Fruit fly (Drosophila melanogaster) whole organism, embryonic: ENCODE data around the gene Tim17b1.

Experiments used
- Abd-B ChIP-seq: fragments of 200-800 bp; sonication (Bioruptor generic); optimal IDR thresholded peaks from 2 replicates; lab custom pipeline; 2018; ENCODE audit warnings: missing biosample characterization, mild to moderate bottlenecking, missing genetic modification characterization, moderate library complexity
- Antp ChIP-seq: fragments of 200-800 bp; sonication (Bioruptor generic); optimal IDR thresholded peaks from 3 replicates; lab custom pipeline; 2016; ENCODE audit warnings: missing biosample characterization, missing genetic modification characterization
- B-H2 ChIP-seq: fragments of 200-800 bp; sonication (Bioruptor generic); optimal IDR thresholded peaks from 2 replicates; lab custom pipeline; 2018; ENCODE audit warnings: missing biosample characterization, mild to moderate bottlenecking, missing genetic modification characterization
- Blimp-1 ChIP-seq: fragments of 200-800 bp; sonication (Bioruptor generic); optimal IDR thresholded peaks from 3 replicates; lab custom pipeline; 2018; ENCODE audit warnings: missing biosample characterization, missing genetic modification characterization, mild to moderate bottlenecking, moderate library complexity, missing genetic modification reagents
- CG10543 ChIP-seq: fragments of 200-800 bp; sonication (Bioruptor generic); optimal IDR thresholded peaks from 3 replicates; lab custom pipeline; 2017; ENCODE audit warnings: missing biosample characterization, mild to moderate bottlenecking, missing genetic modification characterization, moderate library complexity
- CG11247 ChIP-seq: fragments of 200-800 bp; sonication (Bioruptor generic); IDR thresholded peaks from 2 replicates; pipeline ENCODE4 v1.3.6; 2022; ENCODE audit warnings: missing biosample characterization, missing genetic modification characterization
- CG11504 ChIP-seq: fragments of 200-800 bp; sonication (Bioruptor generic); optimal IDR thresholded peaks from 3 replicates; lab custom pipeline; 2019; ENCODE audit warnings: missing biosample characterization, mild to moderate bottlenecking, missing genetic modification characterization, moderate library complexity
- CG11696 ChIP-seq: fragments of 200-800 bp; sonication (Bioruptor generic); IDR thresholded peaks from 2 replicates; pipeline ENCODE4 v1.3.6; 2022; ENCODE audit warnings: missing biosample characterization, missing genetic modification characterization
- CG12769 ChIP-seq: fragments of 200-800 bp; sonication (Bioruptor generic); optimal IDR thresholded peaks from 2 replicates; lab custom pipeline; 2019; ENCODE audit warnings: missing biosample characterization, mild to moderate bottlenecking, missing genetic modification characterization, moderate library complexity
- CG14860 ChIP-seq: fragments of 200-800 bp; sonication (Bioruptor generic); IDR thresholded peaks from 3 replicates; pipeline ENCODE4 v1.3.6; 2022; ENCODE audit warnings: missing biosample characterization, missing genetic modification characterization; ENCODE audit not compliant: partially characterized antibody
- CG17359 ChIP-seq: fragments of 200-800 bp; sonication (Bioruptor generic); optimal IDR thresholded peaks from 3 replicates; lab custom pipeline; 2018; ENCODE audit warnings: missing biosample characterization, mild to moderate bottlenecking, missing genetic modification characterization, moderate library complexity
- CG17361 ChIP-seq: fragments of 200-800 bp; sonication (Bioruptor generic); IDR thresholded peaks from 3 replicates; pipeline ENCODE4 v1.3.6; 2022; ENCODE audit warnings: missing biosample characterization, missing genetic modification characterization
- CG18764 ChIP-seq: fragments of 200-800 bp; sonication (Bioruptor generic); optimal IDR thresholded peaks from 3 replicates; lab custom pipeline; 2016; ENCODE audit warnings: missing biosample characterization, missing genetic modification characterization
- CG2199 ChIP-seq: fragments of 200-800 bp; sonication (Bioruptor generic); IDR thresholded peaks from 3 replicates; pipeline ENCODE4 v1.3.6; 2022; ENCODE audit warnings: missing biosample characterization, missing genetic modification characterization
- CG2678 ChIP-seq: fragments of 200-800 bp; sonication (Bioruptor generic); optimal IDR thresholded peaks from 3 replicates; lab custom pipeline; 2019; ENCODE audit warnings: missing biosample characterization, mild to moderate bottlenecking, missing genetic modification characterization, moderate library complexity
- CG31224 ChIP-seq: fragments of 200-800 bp; sonication (Bioruptor generic); IDR thresholded peaks from 2 replicates; pipeline ENCODE4 v1.3.6; 2022; ENCODE audit warnings: missing biosample characterization, missing genetic modification characterization
- CG31365 ChIP-seq: fragments of 200-800 bp; sonication (Bioruptor generic); optimal IDR thresholded peaks from 2 replicates; lab custom pipeline; 2018; ENCODE audit warnings: missing biosample characterization, mild to moderate bottlenecking, missing genetic modification characterization
- CG34376 ChIP-seq: fragments of 200-800 bp; sonication (Bioruptor generic); optimal IDR thresholded peaks from 2 replicates; lab custom pipeline; 2018; ENCODE audit warnings: missing biosample characterization, mild to moderate bottlenecking, missing genetic modification characterization
- CG4854 ChIP-seq: fragments of 200-800 bp; sonication (Bioruptor generic); optimal IDR thresholded peaks from 2 replicates; lab custom pipeline; 2016; ENCODE audit warnings: missing biosample characterization, missing genetic modification characterization, inconsistent platforms
- CG6254 ChIP-seq: fragments of 200-800 bp; sonication (Bioruptor generic); optimal IDR thresholded peaks from 3 replicates; lab custom pipeline; 2017; ENCODE audit warnings: mild to moderate bottlenecking, missing biosample characterization, missing genetic modification reagents, missing genetic modification characterization
- CG6272 ChIP-seq: fragments of 200-800 bp; sonication (Bioruptor generic); IDR thresholded peaks from 2 replicates; pipeline ENCODE4 v1.3.6; 2022; ENCODE audit warnings: missing biosample characterization, missing genetic modification characterization
- CG6813 ChIP-seq: fragments of 200-800 bp; sonication (Bioruptor generic); optimal IDR thresholded peaks from 2 replicates; lab custom pipeline; 2017; ENCODE audit warnings: missing biosample characterization, missing genetic modification characterization, mild to moderate bottlenecking, moderate library complexity, missing genetic modification reagents
- CG7987 ChIP-seq: fragments of 200-800 bp; sonication (Bioruptor generic); optimal IDR thresholded peaks from 2 replicates; lab custom pipeline; 2018; ENCODE audit warnings: missing biosample characterization, mild to moderate bottlenecking, missing genetic modification characterization, moderate library complexity
- CG8944 ChIP-seq: fragments of 200-800 bp; sonication (Bioruptor generic); optimal IDR thresholded peaks from 3 replicates; lab custom pipeline; 2016; ENCODE audit warnings: missing biosample characterization, missing genetic modification characterization
- Deaf1 ChIP-seq: fragments of 200-800 bp; optimal IDR thresholded peaks from 3 replicates; lab custom pipeline; 2019; ENCODE audit warnings: missing biosample characterization, mild to moderate bottlenecking, missing genetic modification characterization, moderate library complexity
- HLH4C ChIP-seq: fragments of 200-800 bp; sonication (Bioruptor generic); IDR thresholded peaks from 3 replicates; pipeline ENCODE4 v1.3.6; 2022; ENCODE audit warnings: missing biosample characterization, missing genetic modification characterization; ENCODE audit not compliant: partially characterized antibody
- Hand ChIP-seq: fragments of 200-800 bp; sonication (Bioruptor generic); optimal IDR thresholded peaks from 2 replicates; lab custom pipeline; 2017; ENCODE audit warnings: mild to moderate bottlenecking, missing biosample characterization, missing genetic modification reagents, missing genetic modification characterization
- Med ChIP-seq: fragments of 200-800 bp; sonication (Bioruptor generic); peaks from one replicate; lab custom pipeline; 2016; ENCODE audit warnings: missing biosample characterization, missing genetic modification characterization, mild to moderate bottlenecking, inconsistent platforms, moderate library complexity
- Mes4 ChIP-seq: fragments of 200-800 bp; sonication (Bioruptor generic); optimal IDR thresholded peaks from 2 replicates; lab custom pipeline; 2016; ENCODE audit warnings: missing biosample characterization, missing genetic modification characterization
- NC2β ChIP-seq: fragments of 200-800 bp; sonication (Bioruptor generic); optimal IDR thresholded peaks from 2 replicates; lab custom pipeline; 2016; ENCODE audit warnings: missing biosample characterization, missing genetic modification characterization
- Pdp1 ChIP-seq, 2 experiments: fragments of 200-800 bp; sonication (Bioruptor generic); optimal IDR thresholded peaks; 3 replicates each; lab custom pipeline; 2016; ENCODE audit warnings: missing biosample characterization in 2 of 2, missing genetic modification characterization in 2 of 2, mild to moderate bottlenecking in 1 of 2, moderate library complexity in 1 of 2
- Ptx1 ChIP-seq: fragments of 200-800 bp; sonication (Bioruptor generic); IDR thresholded peaks from 2 replicates; pipeline ENCODE4 v1.3.6; 2022; ENCODE audit warnings: missing biosample characterization, missing genetic modification characterization
- abd-A ChIP-seq: fragments of 200-800 bp; sonication (Bioruptor generic); optimal IDR thresholded peaks from 3 replicates; lab custom pipeline; 2019; ENCODE audit warnings: missing biosample characterization, mild to moderate bottlenecking, missing genetic modification characterization, moderate library complexity
- bbx ChIP-seq: fragments of 200-800 bp; sonication (Bioruptor generic); IDR thresholded peaks from 2 replicates; pipeline ENCODE4 v1.3.6; 2022; ENCODE audit warnings: missing biosample characterization, missing genetic modification characterization; ENCODE audit not compliant: partially characterized antibody
- btn ChIP-seq: fragments of 200-800 bp; sonication (Bioruptor generic); optimal IDR thresholded peaks from 2 replicates; lab custom pipeline; 2016; ENCODE audit warnings: missing biosample characterization, missing genetic modification characterization
- chinmo ChIP-seq: fragments of 200-800 bp; sonication (Bioruptor generic); IDR thresholded peaks from 4 replicates; pipeline ENCODE4 v1.3.6; 2022; ENCODE audit warnings: missing biosample characterization, missing genetic modification characterization; ENCODE audit not compliant: partially characterized antibody
- croc ChIP-seq: fragments of 200-800 bp; sonication (Bioruptor generic); conservative IDR thresholded peaks from 3 replicates; pipeline ENCODE4 v1.3.6; 2022; ENCODE audit warnings: missing biosample characterization, missing genetic modification characterization
- dmrt11E ChIP-seq: fragments of 200-800 bp; sonication (Bioruptor generic); optimal IDR thresholded peaks from 3 replicates; lab custom pipeline; 2018; ENCODE audit warnings: missing biosample characterization, mild to moderate bottlenecking, missing genetic modification characterization, moderate library complexity
- ems ChIP-seq: fragments of 200-800 bp; sonication (Bioruptor generic); optimal IDR thresholded peaks from 3 replicates; lab custom pipeline; 2016; ENCODE audit warnings: missing biosample characterization, missing genetic modification characterization
- exex ChIP-seq: fragments of 200-800 bp; sonication (Bioruptor generic); optimal IDR thresholded peaks from 4 replicates; lab custom pipeline; 2018; ENCODE audit warnings: missing biosample characterization, mild to moderate bottlenecking, missing genetic modification characterization, moderate library complexity
- gsb ChIP-seq: fragments of 200-800 bp; sonication (Bioruptor generic); IDR thresholded peaks from 2 replicates; pipeline ENCODE4 v1.3.6; 2022; ENCODE audit warnings: missing biosample characterization, missing genetic modification characterization
- hth ChIP-seq: fragments of >200 bp; optimal IDR thresholded peaks from 2 replicates; lab custom pipeline; 2017; ENCODE audit warnings: inconsistent platforms
- inv ChIP-seq: fragments of 200-800 bp; sonication (Bioruptor generic); IDR thresholded peaks from 2 replicates; pipeline ENCODE4 v1.3.6; 2022; ENCODE audit warnings: missing biosample characterization, missing genetic modification characterization; ENCODE audit not compliant: partially characterized antibody
- sd ChIP-seq: fragments of 200-800 bp; sonication (Bioruptor generic); optimal IDR thresholded peaks from 3 replicates; lab custom pipeline; 2018; ENCODE audit warnings: missing biosample characterization, mild to moderate bottlenecking, missing genetic modification characterization, moderate library complexity
- shn ChIP-seq: fragments of 200-800 bp; sonication (Bioruptor generic); optimal IDR thresholded peaks from 3 replicates; lab custom pipeline; 2016; ENCODE audit warnings: missing biosample characterization, missing genetic modification characterization
- sr ChIP-seq: fragments of 200-800 bp; sonication (Bioruptor generic); IDR thresholded peaks from 3 replicates; pipeline ENCODE4 v1.3.6; 2022; ENCODE audit warnings: missing biosample characterization, missing genetic modification characterization
- twi ChIP-seq: fragments of 200-800 bp; optimal IDR thresholded peaks from 2 replicates; lab custom pipeline; 2019; ENCODE audit warnings: missing biosample characterization, mild to moderate bottlenecking, missing genetic modification characterization, moderate library complexity

The Tim17b1 gene

dm6 chr3R:5309234-5309798 lies 9.4 kb downstream of the Tim17b1 start (continued):
- TF ChIP-seq CG6813 (GFP tag; lab: Kevin White, UChicago) (peak; percentile 28), sd (tag; lab: Kevin White, UChicago) (peak; percentile 12), CG34376 (GFP tag; lab: Kevin White, UChicago) (peak; percentile 74), bbx (GFP tag; lab: Robert Waterston, UW) (no peak), CG11247 (GFP tag; lab: Robert Waterston, UW) (no peak), exex (tag; lab: Kevin White, UChicago) (peak; percentile 83), CG17359 (tag; lab: Kevin White, UChicago) (peak; percentile 13), CG17361 (GFP tag; lab: Robert Waterston, UW) (no peak), Deaf1 (peak; percentile 25), CG14860 (GFP tag; lab: Robert Waterston, UW) (no peak), CG6254 (GFP tag; lab: Kevin White, UChicago) (no peak), hth (lab: Kevin White, UChicago) (no peak), CG31224 (GFP tag; lab: Robert Waterston, UW) (no peak), B-H2 (GFP tag; lab: Kevin White, UChicago) (peak; percentile 22), CG2678 (tag; lab: Kevin White, UChicago) (peak; percentile 36)

- TF ChIP-seq CG11696, result no peak
- no peak for TF ChIP-seq Hand (GFP tag; lab: Kevin White, UChicago)
- no peak for TF ChIP-seq Ptx1
- TF ChIP-seq CG4854 (GFP tag; lab: Kevin White, UChicago), result no peak
- TF ChIP-seq chinmo (GFP tag; lab: Robert Waterston, UW), result 0 out of 4 replicates have a peak, but pooled peaks have one; percentile 23
- TF ChIP-seq CG12769 (tag; lab: Kevin White, UChicago), result no peak
- no peak for TF ChIP-seq CG7987
- peak in 1 of 2 experiments; percentile 89 for TF ChIP-seq Pdp1 (GFP tag; optimal IDR thresholded peaks at IDR 0.05; lab: Kevin White, UChicago)
- TF ChIP-seq NC2β, result no peak
- no peak for TF ChIP-seq CG6272 (GFP tag; lab: Robert Waterston, UW)
- no peak for TF ChIP-seq dmrt11E
- TF ChIP-seq shn (GFP tag; lab: Kevin White, UChicago), result no peak
- no peak for TF ChIP-seq Antp
- TF ChIP-seq CG2678 (tag; lab: Kevin White, UChicago), result no peak
- no peak for TF ChIP-seq ems (GFP tag; lab: Kevin White, UChicago)
- peak; percentile 56 for TF ChIP-seq Med (GFP tag; lab: Kevin White, UChicago)
- TF ChIP-seq CG31365 (tag; lab: Kevin White, UChicago), result no peak
- TF ChIP-seq CG8944, result no peak
- TF ChIP-seq btn (GFP tag; lab: Kevin White, UChicago), result no peak
- no peak for TF ChIP-seq Mes4
Measured at dm6 chr3R:5310250-5310649, 10.3 kb downstream of the Tim17b1 start.

dm6 chr3R:5315050-5315643 lies 15.2 kb downstream of the Tim17b1 start:
- TF ChIP-seq twi (peak; percentile 20), CG11504 (tag; lab: Kevin White, UChicago) (peak; percentile 36), gsb (no peak), sr (GFP tag; lab: Robert Waterston, UW) (0 out of 3 replicates have a peak, but pooled peaks have one; percentile 19), abd-A (tag; lab: Kevin White, UChicago) (peak; percentile 37), inv (GFP tag; lab: Robert Waterston, UW) (no peak), CG12769 (tag; lab: Kevin White, UChicago) (peak; percentile 79), HLH4C (GFP tag; lab: Robert Waterston, UW) (no peak), CG10543 (peak; percentile 40), Abd-B (GFP tag; lab: Kevin White, UChicago) (no peak), CG2199 (GFP tag; lab: Robert Waterston, UW) (0 out of 3 replicates have a peak, but pooled peaks have one; percentile 59), CG18764 (no peak), croc (GFP tag; lab: Robert Waterston, UW) (no peak), Med (GFP tag; lab: Kevin White, UChicago) (peak; percentile 71), Blimp-1 (GFP tag; lab: Kevin White, UChicago) (peak; percentile 98)
